Worm (Caenorhabditis elegans) whole organism, L3 larva: ENCODE results near the gene gcst-1.

Source experiments
- ZK546.5 ChIP-seq: sonication (generic microtip); optimal IDR thresholded peaks from 2 replicates; lab custom pipeline; 2017; ENCODE audit warnings: missing biosample characterization, missing genetic modification characterization
- ama-1 ChIP-seq: fragments of 150-350 bp; optimal IDR thresholded peaks from 2 replicates; lab custom pipeline; 2018
- ceh-16 ChIP-seq: sonication (generic microtip); optimal IDR thresholded peaks from 2 replicates; lab custom pipeline; 2017; ENCODE audit warnings: missing biosample characterization, missing genetic modification characterization
- ceh-28 ChIP-seq: fragments of 150-350 bp; optimal IDR thresholded peaks from 2 replicates; lab custom pipeline; 2014; ENCODE audit warnings: missing biosample characterization, missing genetic modification reagents, missing genetic modification characterization
- ceh-82 ChIP-seq: fragments of 150-350 bp; optimal IDR thresholded peaks from 2 replicates; lab custom pipeline; 2014; ENCODE audit warnings: missing biosample characterization, missing genetic modification characterization
- ceh-9 ChIP-seq: sonication (generic microtip); optimal IDR thresholded peaks from 2 replicates; lab custom pipeline; 2018; ENCODE audit warnings: missing biosample characterization, missing genetic modification characterization
- daf-12 ChIP-seq: fragments of 150-350 bp; optimal IDR thresholded peaks from 2 replicates; lab custom pipeline; 2014; ENCODE audit warnings: missing biosample characterization, missing genetic modification reagents, missing genetic modification characterization
- egl-5 ChIP-seq: fragments of 150-350 bp; optimal IDR thresholded peaks from 2 replicates; lab custom pipeline; 2017; ENCODE audit warnings: missing biosample characterization, missing genetic modification reagents, missing genetic modification characterization, inconsistent platforms
- elt-1 ChIP-seq: fragments of 150-350 bp; optimal IDR thresholded peaks from 2 replicates; lab custom pipeline; 2014; ENCODE audit warnings: missing biosample characterization, missing genetic modification characterization
- elt-2 ChIP-seq: sonication (generic microtip); optimal IDR thresholded peaks from 2 replicates; lab custom pipeline; 2016; ENCODE audit warnings: missing genetic modification reagents, mild to moderate bottlenecking, missing genetic modification characterization, missing compliant biosample characterization
- elt-3 ChIP-seq, 3 experiments: fragments of 150-350 bp in 1 of 3; sonication (generic microtip) in 2 of 3; optimal IDR thresholded peaks; 2 replicates in 2 of 3; 4 replicates in 1 of 3; lab custom pipeline; 2014 to 2017; ENCODE audit warnings: missing biosample characterization in 3 of 3, missing genetic modification characterization in 3 of 3
- eor-1 ChIP-seq, 2 experiments: fragments of 150-350 bp; optimal IDR thresholded peaks; 2 replicates each; lab custom pipeline; 2014 to 2018; ENCODE audit warnings: missing biosample characterization in 2 of 2, missing genetic modification characterization in 2 of 2
- fkh-2 ChIP-seq: fragments of 150-350 bp; optimal IDR thresholded peaks from 2 replicates; lab custom pipeline; 2014; ENCODE audit warnings: missing biosample characterization, missing genetic modification reagents, missing genetic modification characterization
- hmg-11 ChIP-seq: sonication (generic microtip); optimal IDR thresholded peaks from 2 replicates; lab custom pipeline; 2016; ENCODE audit warnings: missing genetic modification characterization, missing compliant biosample characterization
- lin-39 ChIP-seq: fragments of 150-350 bp; optimal IDR thresholded peaks from 2 replicates; lab custom pipeline; 2018; ENCODE audit warnings: missing biosample characterization, missing genetic modification reagents, missing genetic modification characterization
- lsy-12 ChIP-seq: sonication (generic microtip); optimal IDR thresholded peaks from 2 replicates; lab custom pipeline; 2016; ENCODE audit warnings: mild to moderate bottlenecking, missing genetic modification characterization, missing compliant biosample characterization
- mdl-1 ChIP-seq: fragments of 150-350 bp; optimal IDR thresholded peaks from 2 replicates; lab custom pipeline; 2014; ENCODE audit warnings: missing biosample characterization, missing genetic modification characterization
- mml-1 ChIP-seq: fragments of 150-350 bp; sonication (generic microtip); optimal IDR thresholded peaks from 3 replicates; lab custom pipeline; 2014; ENCODE audit warnings: missing biosample characterization, missing genetic modification characterization
- nfya-1 ChIP-seq: sonication (generic microtip); optimal IDR thresholded peaks from 2 replicates; lab custom pipeline; 2017; ENCODE audit warnings: missing genetic modification characterization, mild to moderate bottlenecking, missing compliant biosample characterization, antibody characterized with exemption, moderate library complexity; ENCODE audit not compliant: insufficient read depth
- nhr-11 ChIP-seq: fragments of 150-350 bp; optimal IDR thresholded peaks from 2 replicates; lab custom pipeline; 2014; ENCODE audit warnings: missing biosample characterization, missing genetic modification characterization
- nhr-12 ChIP-seq: fragments of 150-350 bp; optimal IDR thresholded peaks from 2 replicates; lab custom pipeline; 2014; ENCODE audit warnings: missing biosample characterization, missing genetic modification characterization
- nhr-23 ChIP-seq: fragments of 150-350 bp; optimal IDR thresholded peaks from 2 replicates; lab custom pipeline; 2014; ENCODE audit warnings: missing biosample characterization, missing genetic modification reagents, missing genetic modification characterization
- nhr-237 ChIP-seq: fragments of 150-350 bp; optimal IDR thresholded peaks from 2 replicates; lab custom pipeline; 2014; ENCODE audit warnings: missing biosample characterization, missing genetic modification characterization
- nhr-25 ChIP-seq: sonication (generic microtip); optimal IDR thresholded peaks from 2 replicates; lab custom pipeline; 2017; ENCODE audit warnings: missing biosample characterization, missing genetic modification characterization
- nhr-28 ChIP-seq: fragments of 150-350 bp; optimal IDR thresholded peaks from 2 replicates; lab custom pipeline; 2014; ENCODE audit warnings: missing biosample characterization, missing genetic modification characterization
- nhr-67 ChIP-seq: fragments of 150-350 bp; optimal IDR thresholded peaks from 2 replicates; lab custom pipeline; 2014; ENCODE audit warnings: missing biosample characterization, missing genetic modification characterization
- nhr-76 ChIP-seq: fragments of 150-350 bp; sonication (generic microtip); optimal IDR thresholded peaks from 5 replicates; lab custom pipeline; 2014; ENCODE audit warnings: missing biosample characterization, missing genetic modification characterization
- nhr-77 ChIP-seq: fragments of 150-350 bp; optimal IDR thresholded peaks from 2 replicates; lab custom pipeline; 2014; ENCODE audit warnings: missing biosample characterization, missing genetic modification characterization
- pha-4 ChIP-seq: fragments of 150-350 bp; optimal IDR thresholded peaks from 2 replicates; lab custom pipeline; 2014; ENCODE audit warnings: missing biosample characterization, missing genetic modification reagents, missing genetic modification characterization
- pqm-1 ChIP-seq: fragments of 150-350 bp; optimal IDR thresholded peaks from 2 replicates; lab custom pipeline; 2017; ENCODE audit warnings: missing biosample characterization, missing genetic modification characterization, inconsistent platforms
- sea-2 ChIP-seq: fragments of 150-350 bp; sonication (generic microtip); optimal IDR thresholded peaks from 4 replicates; lab custom pipeline; 2014; ENCODE audit warnings: missing biosample characterization, missing genetic modification reagents, missing genetic modification characterization
- snpc-4 ChIP-seq: fragments of 150-350 bp; optimal IDR thresholded peaks from 2 replicates; lab custom pipeline; 2014; ENCODE audit warnings: missing biosample characterization, missing genetic modification characterization
- unc-39 ChIP-seq: sonication (generic microtip); optimal IDR thresholded peaks from 4 replicates; lab custom pipeline; 2017; ENCODE audit warnings: missing biosample characterization, missing genetic modification characterization
- unc-62 ChIP-seq: fragments of 150-350 bp; sonication (generic microtip); optimal IDR thresholded peaks from 4 replicates; lab custom pipeline; 2014; ENCODE audit warnings: missing biosample characterization, missing genetic modification reagents, missing genetic modification characterization
- zag-1 ChIP-seq: fragments of 150-350 bp; optimal IDR thresholded peaks from 2 replicates; lab custom pipeline; 2014; ENCODE audit warnings: missing biosample characterization, missing genetic modification characterization
- ztf-11 ChIP-seq: fragments of 150-350 bp; optimal IDR thresholded peaks from 2 replicates; lab custom pipeline; 2014; ENCODE audit warnings: missing biosample characterization, missing genetic modification characterization
- ztf-4 ChIP-seq: fragments of 150-350 bp; optimal IDR thresholded peaks from 2 replicates; lab custom pipeline; 2014; ENCODE audit warnings: missing biosample characterization, missing genetic modification characterization

The gcst-1 gene

DNA sequence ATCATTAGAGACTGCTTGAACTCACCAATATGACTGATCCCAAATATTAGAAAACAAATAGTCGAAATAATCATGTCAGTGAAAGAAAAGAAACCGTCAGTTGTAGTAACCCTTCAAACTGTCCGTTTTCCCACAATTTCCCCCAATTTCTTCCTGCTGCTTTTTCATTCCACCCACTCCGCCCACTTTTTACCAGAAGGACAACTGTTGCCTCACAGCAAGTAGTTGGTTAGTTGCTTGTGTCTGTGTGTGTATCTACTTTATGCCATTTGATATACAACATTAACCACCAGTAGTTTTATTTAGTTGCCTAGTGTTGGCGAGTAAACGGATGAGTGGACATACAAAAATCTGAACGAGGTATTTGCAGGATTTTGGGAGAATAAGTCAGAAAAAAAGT, 3.8 kb downstream of the gcst-1 start, which contains the start of gene K09H11.9:
Gene K09H11.9, minus strand, starts transcription at position 101 of the 400 bp plus-strand sequence.
- TF ChIP-seq ceh-9 (tag; lab: Kevin White, UChicago) (no peak), hmg-11 (no peak), snpc-4 (no peak), egl-5 (tag; lab: Kevin White, UChicago) (no peak), daf-12 (tag; lab: Kevin White, UChicago) (no peak), unc-62 (no peak), zag-1 (tag; lab: Kevin White, UChicago) (no peak), nhr-12 (tag; lab: Kevin White, UChicago) (no peak), elt-3 (tag; optimal IDR thresholded peaks at IDR 0.05; lab: Kevin White, UChicago) (no peak), nhr-67 (no peak), pha-4 (tag; lab: Kevin White, UChicago) (no peak), eor-1 (tag; optimal IDR thresholded peaks at IDR 0.05; lab: Kevin White, UChicago) (no peak), mml-1 (tag; lab: Kevin White, UChicago) (no peak), nhr-76 (tag; lab: Kevin White, UChicago) (no peak), unc-39 (tag; lab: Kevin White, UChicago) (no peak), nhr-237 (tag; lab: Kevin White, UChicago) (no peak)

DNA sequence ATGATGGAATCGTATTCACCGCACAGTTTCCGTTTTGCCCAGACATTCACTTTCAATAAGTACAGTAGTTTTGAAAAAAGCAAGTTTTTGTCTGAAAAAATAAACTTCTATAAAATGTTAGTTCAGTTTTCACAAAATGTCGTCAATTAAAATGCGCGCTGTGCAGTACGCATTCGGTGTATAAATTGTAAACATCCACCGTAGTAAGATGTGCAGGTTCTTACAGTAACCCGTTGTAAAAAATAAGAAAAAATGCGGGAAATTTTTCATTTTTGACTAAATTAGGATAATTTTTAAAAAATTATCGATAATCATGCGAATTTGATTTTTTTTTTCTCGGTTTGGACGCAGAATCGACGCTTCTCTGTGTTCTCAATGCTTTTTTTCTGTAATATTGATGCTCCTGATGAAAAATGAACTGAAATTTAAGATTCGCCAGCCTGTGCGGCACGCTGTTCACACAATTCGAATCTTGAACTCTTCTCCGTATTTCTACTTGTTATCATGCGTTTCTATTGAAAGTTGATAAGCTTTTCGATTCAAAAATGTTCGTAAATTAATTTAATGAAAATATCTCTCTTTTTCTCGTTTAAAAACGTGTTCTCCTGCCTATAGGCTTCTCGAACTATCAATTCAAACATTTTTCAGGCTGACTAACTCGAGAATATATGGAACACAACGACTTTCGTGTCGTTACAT, 4.7 kb downstream of the gcst-1 start, which contains the start of gene rga-3:
Gene rga-3, plus strand, starts transcription at position 649 of the 699 bp plus-strand sequence.
- TF ChIP-seq nhr-12 (tag; lab: Kevin White, UChicago) (no peak), nhr-77 (tag; lab: Kevin White, UChicago) (no peak), elt-1 (no peak), ztf-11 (tag; lab: Kevin White, UChicago) (no peak), pha-4 (tag; lab: Kevin White, UChicago) (no peak), nhr-25 (tag; lab: Kevin White, UChicago) (no peak), nhr-23 (tag; lab: Kevin White, UChicago) (no peak), eor-1 (tag; optimal IDR thresholded peaks at IDR 0.05; lab: Kevin White, UChicago) (no peak), nfya-1 (tag; lab: Kevin White, UChicago) (no peak), ama-1 (lab: Kevin White, UChicago) (no peak), nhr-76 (tag; lab: Kevin White, UChicago) (no peak), nhr-67 (no peak), ztf-4 (tag; lab: Kevin White, UChicago) (no peak), lin-39 (tag; lab: Kevin White, UChicago) (no peak), lsy-12 (tag; lab: Kevin White, UChicago) (no peak), ceh-82 (no peak), pqm-1 (no peak), snpc-4 (no peak)
- TF ChIP-seq, all 47 proteins: peak for 0

DNA sequence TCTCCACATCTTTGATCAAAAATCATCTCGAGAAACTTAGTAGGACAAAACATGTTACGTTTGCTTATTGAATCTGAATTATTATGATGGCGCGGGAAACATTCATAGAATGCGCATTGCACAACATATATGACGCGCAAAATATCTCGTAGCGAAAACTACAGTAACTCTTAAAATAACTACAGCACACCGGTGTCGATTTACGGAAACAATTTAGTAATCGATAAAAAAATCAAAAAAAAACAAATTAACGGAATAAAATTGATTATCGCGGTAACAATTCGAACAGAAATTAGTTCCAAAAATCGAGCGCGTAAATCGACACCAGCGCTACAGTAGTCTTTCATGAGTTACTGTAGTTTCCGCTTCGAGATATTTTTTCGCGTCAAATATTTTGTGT, 9.4 kb downstream of the gcst-1 start:
- TF ChIP-seq nhr-28 (tag; lab: Kevin White, UChicago): no peak
- no peak for TF ChIP-seq nhr-11
- TF ChIP-seq unc-62: no peak
- TF ChIP-seq nhr-76 (tag; lab: Kevin White, UChicago): no peak
- no peak for TF ChIP-seq ztf-11 (tag; lab: Kevin White, UChicago)
- TF ChIP-seq ZK546.5 (tag; lab: Kevin White, UChicago): no peak
- no peak for TF ChIP-seq ceh-28 (tag; lab: Kevin White, UChicago)
- TF ChIP-seq fkh-2 (tag; lab: Kevin White, UChicago): no peak

DNA sequence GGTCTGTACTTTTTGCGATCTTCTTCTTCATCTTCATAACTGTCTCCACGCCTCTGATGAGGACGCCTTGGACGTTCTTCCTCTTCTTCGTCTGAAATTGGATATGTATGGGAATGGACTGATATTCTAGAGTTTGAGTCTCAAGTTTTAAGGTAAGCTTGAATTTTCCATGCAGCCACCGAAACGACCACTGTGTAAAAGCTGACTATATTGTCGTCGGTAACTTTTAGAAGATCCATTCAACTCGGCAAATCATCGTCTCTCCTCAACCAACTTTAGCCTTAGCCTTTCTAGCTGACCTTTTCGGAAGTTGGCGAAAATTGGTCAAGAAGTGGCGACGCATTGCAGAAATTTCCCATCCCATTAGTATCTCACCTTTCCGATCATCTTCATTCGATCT, 11.7 kb downstream of the gcst-1 start:
- TF ChIP-seq sea-2 (GFP tag; lab: Kevin White, UChicago): no peak
- no peak for TF ChIP-seq elt-1
- TF ChIP-seq elt-3 (tag; optimal IDR thresholded peaks at IDR 0.05; lab: Kevin White, UChicago): no peak
- TF ChIP-seq eor-1 (tag; optimal IDR thresholded peaks at IDR 0.05; lab: Kevin White, UChicago): no peak
- TF ChIP-seq nhr-237 (tag; lab: Kevin White, UChicago): no peak
- TF ChIP-seq ztf-4 (tag; lab: Kevin White, UChicago): no peak
- no peak for TF ChIP-seq nfya-1 (tag; lab: Kevin White, UChicago)
- TF ChIP-seq ceh-16: no peak
- TF ChIP-seq ceh-9 (tag; lab: Kevin White, UChicago): no peak
- TF ChIP-seq nhr-76 (tag; lab: Kevin White, UChicago): no peak
- no peak for TF ChIP-seq hmg-11
- no peak for TF ChIP-seq ZK546.5 (tag; lab: Kevin White, UChicago)
- no peak for TF ChIP-seq nhr-25 (tag; lab: Kevin White, UChicago)
- no peak for TF ChIP-seq mdl-1
- TF ChIP-seq elt-2 (tag; lab: Kevin White, UChicago): no peak
